Fruit fly (Drosophila melanogaster): ENCODE measurements around the gene CG1971.

Gene CG1971

DNA sequence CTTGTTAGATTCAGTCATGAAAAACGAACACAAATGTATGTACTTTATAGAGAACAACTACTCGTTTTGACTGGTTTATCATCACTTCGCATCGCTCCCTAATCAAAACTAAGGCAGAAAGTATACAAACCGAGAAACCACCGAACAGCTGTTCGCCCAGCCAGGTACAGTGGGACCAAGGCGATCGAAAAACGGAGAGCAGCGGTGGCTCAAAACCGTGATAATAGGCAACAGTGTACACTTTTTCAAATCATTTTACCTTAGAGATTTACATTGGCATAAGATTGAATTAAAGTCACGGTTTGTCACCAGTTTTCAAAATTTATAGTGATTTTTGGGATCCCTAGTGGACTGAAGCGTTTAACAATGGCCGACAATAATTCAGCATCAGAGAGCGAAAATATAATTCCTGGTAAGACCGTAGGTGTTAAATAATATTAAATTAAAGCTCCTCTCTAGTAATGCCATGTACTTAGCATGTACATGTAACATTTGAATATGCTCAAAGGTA lies at the start of gene CG1971, which contains the start of gene CG42233:
Gene CG1971, plus strand, starts transcription at position 241 of the 511 bp plus-strand sequence.
Gene CG42233, minus strand, starts transcription at position 51 of the 511 bp plus-strand sequence.
- TF ChIP-seq CTCF (optimal IDR thresholded peaks at IDR 0.05) (no peak), CG8478 (optimal IDR thresholded peaks at IDR 0.05) (no peak)

- no peak for TF ChIP-seq CG8478 (optimal IDR thresholded peaks at IDR 0.05)
- no peak for TF ChIP-seq CTCF (optimal IDR thresholded peaks at IDR 0.05)
Measured at dm6 chr3R:31758587-31759167, 46.6 kb upstream of the CG1971 start, which contains the start of gene CG2187. CG2187 (minus strand) TSS chr3R:31758637.

DNA sequence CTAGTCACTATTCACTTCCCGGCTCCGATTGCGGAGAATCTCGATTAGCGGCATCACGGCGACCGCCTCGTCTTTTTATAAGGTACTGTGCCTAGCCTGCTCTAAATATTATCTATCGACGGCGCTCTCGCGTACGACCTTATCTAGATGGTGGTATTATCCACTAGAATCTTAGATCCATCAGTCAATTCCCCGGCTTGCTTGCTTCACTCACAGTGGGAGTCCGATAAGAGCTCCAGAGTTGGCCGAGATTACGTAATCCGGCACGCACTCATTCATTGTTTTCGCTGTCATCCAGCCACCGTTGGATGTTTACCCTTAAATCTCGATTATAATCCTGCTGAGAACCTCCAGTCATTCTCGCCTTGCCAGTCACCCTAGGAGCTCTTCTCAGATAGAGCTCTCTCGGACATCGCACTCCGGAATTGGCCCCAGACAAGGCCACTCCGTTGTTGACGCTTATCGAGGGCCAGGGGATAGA lies 43.7 kb upstream of the CG1971 start, which contains the start of gene Smvt:
Gene Smvt, minus strand, starts transcription at position 51 of the 481 bp plus-strand sequence.
- no peak for TF ChIP-seq CG8478 (optimal IDR thresholded peaks at IDR 0.05)
- no peak for TF ChIP-seq CTCF (optimal IDR thresholded peaks at IDR 0.05)

dm6 chr3R:31762672-31763071 lies 42.6 kb upstream of the CG1971 start:
- TF ChIP-seq CG8478 (optimal IDR thresholded peaks at IDR 0.05) = no peak
- TF ChIP-seq CTCF (optimal IDR thresholded peaks at IDR 0.05) = no peak

DNA sequence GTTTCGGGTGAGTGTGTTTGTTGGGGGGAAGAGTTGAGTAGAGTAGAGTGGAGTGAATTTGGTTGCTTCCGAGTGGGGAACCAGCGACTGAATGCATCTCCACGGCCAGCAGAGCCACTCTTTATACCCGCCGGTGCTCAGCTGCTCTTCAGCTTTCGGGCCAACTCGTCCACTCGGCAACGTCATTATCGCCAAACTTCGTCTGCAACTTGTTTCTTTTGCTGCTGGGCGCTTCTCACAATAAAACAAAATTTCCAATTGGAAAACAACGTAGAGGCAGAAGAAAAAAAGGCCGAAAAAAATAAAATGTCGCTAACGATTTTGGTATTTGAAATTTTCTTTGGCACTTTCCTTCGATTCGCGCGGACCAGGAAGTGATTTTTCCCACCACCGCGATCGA lies 40.6 kb upstream of the CG1971 start, which contains the start of gene CG2150:
Gene CG2150, minus strand, starts transcription at position 101 of the 400 bp plus-strand sequence.
- TF ChIP-seq CTCF (optimal IDR thresholded peaks at IDR 0.05) = no peak
- no peak for TF ChIP-seq CG8478 (optimal IDR thresholded peaks at IDR 0.05)

DNA sequence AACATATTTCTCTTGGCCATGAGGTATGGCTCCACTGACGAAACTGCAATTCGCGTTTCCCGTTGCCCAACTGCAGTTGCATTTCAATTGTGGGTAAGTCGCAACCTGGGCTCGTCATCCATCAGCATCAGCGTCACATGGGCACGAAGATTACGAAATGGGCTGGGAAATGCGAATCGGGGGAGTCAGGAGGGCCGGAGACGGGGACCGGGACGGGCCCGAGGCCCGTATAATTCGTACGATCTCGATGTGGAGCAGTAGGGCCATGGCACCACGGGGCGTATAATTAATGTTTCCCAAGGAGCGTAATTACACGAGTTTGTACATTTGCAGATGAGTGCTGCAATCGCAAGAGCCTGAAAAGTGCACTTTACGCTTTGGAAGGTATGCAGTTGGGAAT lies 40.1 kb upstream of the CG1971 start:
- TF ChIP-seq CG8478 (optimal IDR thresholded peaks at IDR 0.05) (no peak), CTCF (optimal IDR thresholded peaks at IDR 0.05) (no peak)

DNA sequence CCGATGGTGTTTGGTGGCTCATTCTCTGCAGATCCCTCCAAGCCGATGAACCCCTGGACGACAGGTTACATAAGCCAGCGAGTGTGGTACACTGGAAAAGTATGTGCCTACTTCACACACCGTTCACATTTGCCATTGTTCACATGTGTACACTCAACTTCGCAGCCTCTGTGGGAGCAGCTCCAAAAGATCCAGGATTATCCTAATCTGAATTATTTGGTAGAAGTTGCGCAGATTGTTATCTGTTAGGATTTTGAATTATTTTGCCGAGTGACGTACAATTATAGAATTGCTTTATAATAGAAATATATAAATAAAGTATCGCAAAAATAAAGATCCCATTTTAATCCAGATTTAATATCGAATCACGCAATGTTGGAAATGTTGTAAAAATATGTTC lies 37.7 kb upstream of the CG1971 start:
- TF ChIP-seq CG8478 (optimal IDR thresholded peaks at IDR 0.05) = no peak
- no peak for TF ChIP-seq CTCF (optimal IDR thresholded peaks at IDR 0.05)

DNA sequence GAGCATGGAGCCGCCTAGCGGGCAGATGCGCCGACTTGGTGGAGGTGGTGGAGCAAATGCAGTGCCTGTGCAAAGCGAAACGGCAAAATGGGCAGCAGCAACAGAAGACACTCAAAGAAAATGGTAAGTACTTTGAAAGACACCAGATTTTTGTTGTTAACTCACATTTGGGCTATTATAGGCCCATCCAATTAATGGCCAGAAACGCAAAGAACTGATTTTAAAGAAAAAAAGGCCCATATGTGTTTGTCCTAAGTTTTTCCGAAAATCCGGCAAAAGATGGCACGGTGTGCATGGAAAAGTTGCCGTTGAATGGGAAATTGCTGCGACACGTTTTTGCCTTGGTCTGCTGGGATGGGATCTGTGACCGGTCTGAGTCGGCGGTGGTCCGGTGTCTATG lies 37.1 kb upstream of the CG1971 start:
- TF ChIP-seq CTCF (optimal IDR thresholded peaks at IDR 0.05) (no peak), CG8478 (optimal IDR thresholded peaks at IDR 0.05) (no peak)

dm6 chr3R:31771790-31772576 lies 33.3 kb upstream of the CG1971 start, which contains the start of the genes betaGlu and sip3:
betaGlu (minus strand) TSS chr3R:31771848.
sip3 (plus strand) TSS chr3R:31772219.
- no peak for TF ChIP-seq CG8478 (optimal IDR thresholded peaks at IDR 0.05)
- no peak for TF ChIP-seq CTCF (optimal IDR thresholded peaks at IDR 0.05)

DNA sequence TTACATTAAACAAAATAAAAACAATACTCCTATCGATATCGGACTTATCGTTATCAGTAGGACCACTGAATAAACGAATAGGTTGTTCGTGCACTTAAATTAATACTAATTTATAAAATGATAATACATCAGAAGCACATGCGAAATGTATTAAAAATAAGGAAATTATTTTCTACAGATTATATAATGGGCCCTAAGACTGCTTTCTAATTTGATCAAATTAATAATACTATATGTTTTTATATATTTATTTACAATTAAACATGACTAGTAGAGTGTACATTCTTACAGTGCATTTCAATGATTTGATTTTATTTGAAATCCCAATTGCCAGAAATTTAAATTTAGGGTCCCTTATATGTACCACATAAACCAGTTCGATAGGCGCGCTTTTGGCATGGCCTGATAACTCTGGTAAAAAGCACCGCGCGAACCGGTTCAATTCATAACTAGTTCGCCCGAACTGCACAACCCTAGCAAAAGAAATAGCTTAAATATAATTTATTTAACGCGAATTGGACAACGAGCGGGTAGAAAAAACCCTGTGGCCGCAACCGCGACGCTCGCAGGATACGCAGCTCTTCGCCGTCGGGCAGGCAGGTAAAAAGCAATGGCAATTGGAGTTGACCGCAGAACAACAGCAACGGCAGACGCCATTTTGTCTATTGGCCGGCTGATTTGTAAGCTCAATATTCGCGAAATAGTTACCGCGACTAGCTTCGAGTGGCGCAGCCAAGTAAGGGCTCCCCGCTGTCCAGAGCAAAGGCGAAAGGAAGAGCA lies 28.5 kb upstream of the CG1971 start, which contains the start of the genes CG2126 and faf:
Gene CG2126, minus strand, starts transcription at position 70 of the 780 bp plus-strand sequence.
Gene faf, plus strand, starts transcription at position 438 of the 780 bp plus-strand sequence.
- TF ChIP-seq CG8478 (optimal IDR thresholded peaks at IDR 0.05) = no peak
- no peak for TF ChIP-seq CTCF (optimal IDR thresholded peaks at IDR 0.05)

DNA sequence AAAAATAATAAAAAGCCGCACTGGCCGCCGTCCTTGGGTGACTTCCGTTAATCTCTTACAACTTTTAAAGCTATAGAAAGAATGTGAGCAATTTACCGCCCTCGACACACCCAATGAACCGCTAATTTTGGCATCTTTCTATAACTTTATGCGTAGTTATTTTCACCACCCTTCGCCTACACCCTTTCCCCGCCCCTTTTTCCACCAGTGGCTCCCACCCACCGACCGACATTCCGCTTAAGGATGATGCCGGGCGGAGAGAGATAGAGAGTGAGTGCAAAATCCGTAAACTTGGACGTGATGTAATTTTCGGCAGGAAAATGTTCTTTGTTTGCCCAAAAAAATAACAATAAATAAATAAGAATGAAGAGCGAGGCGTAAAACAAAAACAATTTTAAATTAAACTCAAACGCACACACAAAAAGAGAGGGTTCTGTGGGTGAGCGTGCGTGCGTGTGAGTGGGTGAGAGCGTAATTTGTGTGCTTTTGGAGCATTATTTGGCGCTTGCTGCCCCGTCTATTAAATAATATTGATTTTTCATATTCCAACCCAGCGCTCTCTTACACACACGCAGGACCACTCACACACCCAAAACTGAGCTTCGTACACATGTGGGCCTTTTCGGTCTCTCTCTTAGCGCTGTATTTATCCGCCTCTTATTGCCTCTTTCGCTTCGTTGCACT lies 27.6 kb upstream of the CG1971 start:
- no peak for TF ChIP-seq CG8478 (optimal IDR thresholded peaks at IDR 0.05)
- no peak for TF ChIP-seq CTCF (optimal IDR thresholded peaks at IDR 0.05)

DNA sequence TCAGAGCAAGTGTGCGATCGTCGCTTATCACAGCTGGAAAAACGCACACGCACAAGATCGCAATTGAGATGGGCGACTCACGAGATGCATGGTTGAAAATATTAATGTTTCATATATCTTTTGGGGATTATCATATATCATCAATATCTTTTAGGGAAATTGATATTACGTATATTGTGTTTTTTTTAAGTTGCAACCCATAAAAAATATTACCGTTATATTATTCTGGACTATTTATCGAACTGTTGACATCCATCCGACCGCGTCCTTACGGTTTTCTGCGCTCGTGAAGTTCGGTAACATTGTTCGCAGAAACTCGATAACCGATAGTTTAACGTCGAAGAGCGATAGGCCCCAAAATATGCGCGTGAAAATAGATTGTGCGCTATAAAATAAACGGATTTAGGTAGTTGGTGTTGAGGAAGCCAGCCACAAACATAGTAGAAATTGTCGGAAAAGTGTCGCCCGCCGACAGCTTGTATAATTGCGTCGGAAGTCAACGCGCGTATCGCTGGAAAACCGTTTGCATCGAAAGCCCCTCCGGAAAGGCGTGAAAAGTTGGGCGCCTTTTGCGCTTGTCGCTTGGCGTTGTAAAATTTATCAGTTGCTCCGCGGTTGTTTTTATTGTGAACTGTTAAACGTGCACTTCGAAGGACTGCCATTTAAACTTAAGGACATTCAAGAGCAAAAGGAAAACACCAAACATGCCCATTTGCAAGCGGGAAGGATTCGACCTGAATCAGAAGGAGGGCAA lies 11.4 kb upstream of the CG1971 start, which contains the start of the genes Mccc1 and Acf:
Gene Mccc1, minus strand, starts transcription at position 244 of the 754 bp plus-strand sequence.
Gene Acf, plus strand, starts transcription at position 318 of the 754 bp plus-strand sequence.
- TF ChIP-seq CG8478 (optimal IDR thresholded peaks at IDR 0.05) (no peak), CTCF (optimal IDR thresholded peaks at IDR 0.05) (no peak)

dm6 chr3R:31794457-31794856 lies 10.8 kb upstream of the CG1971 start:
- TF ChIP-seq CTCF (optimal IDR thresholded peaks at IDR 0.05) (peak in 1 of 2 experiments; percentile 38), CG8478 (optimal IDR thresholded peaks at IDR 0.05) (no peak)
